Fruit fly (Drosophila melanogaster): ENCODE results near the gene Nrt.

- TF ChIP-seq psq (optimal IDR thresholded peaks at IDR 0.05) (no peak), ttk (optimal IDR thresholded peaks at IDR 0.05) (no peak), h (optimal IDR thresholded peaks at IDR 0.05) (no peak), Myc (optimal IDR thresholded peaks at IDR 0.05) (no peak), Sin3A (optimal IDR thresholded peaks at IDR 0.05) (no peak), insv (optimal IDR thresholded peaks at IDR 0.05) (no peak)
Observed at dm6 chr3L:16749726-16750125, 16.1 kb upstream of the Nrt start.
